Worm (Caenorhabditis elegans): ENCODE measurements around the gene C07A9.9.

C07A9.9 gene

ce11 chrIII:9662266-9662959, 5.0 kb downstream of the C07A9.9 start:
- TF ChIP-seq nhr-20 (tag; optimal IDR thresholded peaks at IDR 0.05) (peak; percentile 70), nhr-90 (tag; optimal IDR thresholded peaks at IDR 0.05; ENCODE audit: poor library complexity) (no peak), nhr-85 (tag) (peak; percentile 48), nhr-71 (tag; optimal IDR thresholded peaks at IDR 0.05) (peak; percentile 54), sox-4 (tag; optimal IDR thresholded peaks at IDR 0.05) (no peak), lir-3 (tag; optimal IDR thresholded peaks at IDR 0.05; ENCODE audit: poor library complexity) (no peak), ceh-90 (tag; optimal IDR thresholded peaks at IDR 0.05) (no peak), blmp-1 (tag; optimal IDR thresholded peaks at IDR 0.05) (no peak), ceh-63 (GFP tag; optimal IDR thresholded peaks at IDR 0.05) (no peak), C04F5.9 (tag; optimal IDR thresholded peaks at IDR 0.05) (no peak), nhr-19 (GFP tag; conservative IDR thresholded peaks at IDR 0.05) (peak; percentile 40), lin-13 (GFP tag; optimal IDR thresholded peaks at IDR 0.05) (no peak), irx-1 (tag; optimal IDR thresholded peaks at IDR 0.05) (no peak), mep-1 (tag; optimal IDR thresholded peaks at IDR 0.05) (peak; percentile 1), rnt-1 (tag; optimal IDR thresholded peaks at IDR 0.05) (peak; percentile 62), F16B12.6 (tag; optimal IDR thresholded peaks at IDR 0.05) (no peak), lin-14 (GFP tag; optimal IDR thresholded peaks at IDR 0.05) (peak; percentile 68)

ce11 chrIII:9661119-9661518, 6.3 kb downstream of the C07A9.9 start:
- TF ChIP-seq nhr-20 (tag; optimal IDR thresholded peaks at IDR 0.05) (peak; percentile 24), fkh-8 (tag; optimal IDR thresholded peaks at IDR 0.05) (no peak), ets-5 (GFP tag; IDR thresholded peaks at IDR 0.05) (no peak), jun-1 (tag; optimal IDR thresholded peaks at IDR 0.05) (no peak), nhr-84 (tag; optimal IDR thresholded peaks at IDR 0.05) (no peak), snu-23 (GFP tag; optimal IDR thresholded peaks at IDR 0.05) (no peak), nhr-47 (tag; optimal IDR thresholded peaks at IDR 0.05) (no peak), sup-37 (GFP tag; optimal IDR thresholded peaks at IDR 0.05) (no peak), nhr-19 (GFP tag; conservative IDR thresholded peaks at IDR 0.05) (peak; percentile 56), ces-1 (GFP tag; optimal IDR thresholded peaks at IDR 0.05) (no peak), lsy-2 (tag; optimal IDR thresholded peaks at IDR 0.05) (no peak), egl-13 (tag; optimal IDR thresholded peaks at IDR 0.05) (no peak), unc-98 (GFP tag; IDR thresholded peaks at IDR 0.05) (no peak), lin-13 (GFP tag; optimal IDR thresholded peaks at IDR 0.05) (no peak), nhr-77 (tag; optimal IDR thresholded peaks at IDR 0.05) (no peak), pqm-1 (tag; optimal IDR thresholded peaks at IDR 0.05) (no peak), snpc-4 (tag; optimal IDR thresholded peaks at IDR 0.05) (no peak), hpl-2 (GFP tag; optimal IDR thresholded peaks at IDR 0.05) (no peak), unc-86 (tag; optimal IDR thresholded peaks at IDR 0.05) (no peak), pax-3 (tag; optimal IDR thresholded peaks at IDR 0.05) (no peak), nhr-90 (tag; optimal IDR thresholded peaks at IDR 0.05; ENCODE audit: poor library complexity) (no peak), nhr-85 (tag) (peak; percentile 39), C04F5.9 (tag; optimal IDR thresholded peaks at IDR 0.05) (no peak), unc-62 (GFP tag; optimal IDR thresholded peaks at IDR 0.05) (no peak), efl-3 (GFP tag; optimal IDR thresholded peaks at IDR 0.05) (no peak), zag-1 (tag; optimal IDR thresholded peaks at IDR 0.05) (no peak), blmp-1 (tag; optimal IDR thresholded peaks at IDR 0.05) (no peak), fkh-4 (tag; optimal IDR thresholded peaks at IDR 0.05; ENCODE audit: borderline replicate concordance) (no peak), rnt-1 (tag; optimal IDR thresholded peaks at IDR 0.05) (no peak), dsc-1 (tag; optimal IDR thresholded peaks at IDR 0.05) (peak; percentile 28), nhr-12 (tag; optimal IDR thresholded peaks at IDR 0.05) (no peak), pag-3 (tag; optimal IDR thresholded peaks at IDR 0.05; ENCODE audit: borderline replicate concordance, insufficient read depth) (no peak), ceh-82 (tag; optimal IDR thresholded peaks at IDR 0.05) (no peak), lin-14 (GFP tag; optimal IDR thresholded peaks at IDR 0.05) (peak; percentile 30), efl-1 (optimal IDR thresholded peaks at IDR 0.05) (no peak), efl-1 (GFP tag; optimal IDR thresholded peaks at IDR 0.05 in 1 of 2) (peak in 1 of 2 experiments; percentile 38), ztf-11 (tag; optimal IDR thresholded peaks at IDR 0.05) (no peak), vab-15 (tag; optimal IDR thresholded peaks at IDR 0.05) (no peak)
